Worm (Caenorhabditis elegans) whole organism, L1 larva: ENCODE data around the gene T04F8.2.

Experiments used
- C16A3.4 ChIP-seq: fragments of 150-350 bp; optimal IDR thresholded peaks from 2 replicates; lab custom pipeline; 2014; ENCODE audit warnings: missing biosample characterization, missing genetic modification characterization
- F16B12.6 ChIP-seq: fragments of 150-350 bp; optimal IDR thresholded peaks from 2 replicates; lab custom pipeline; 2014; ENCODE audit warnings: missing biosample characterization, missing genetic modification characterization
- Y116A8C.19 ChIP-seq: sonication (generic microtip); optimal IDR thresholded peaks from 2 replicates; lab custom pipeline; 2016; ENCODE audit warnings: missing compliant biosample characterization, missing genetic modification characterization, borderline replicate concordance
- alr-1 ChIP-seq: fragments of 200-800 bp; sonication (Bioruptor generic); optimal IDR thresholded peaks from 2 replicates; lab custom pipeline; 2018; ENCODE audit warnings: borderline replicate concordance, mild to moderate bottlenecking, missing genetic modification characterization, missing compliant biosample characterization
- aly-2 ChIP-seq: fragments of 150-350 bp; optimal IDR thresholded peaks from 2 replicates; lab custom pipeline; 2014; ENCODE audit warnings: missing biosample characterization, missing genetic modification characterization
- blmp-1 ChIP-seq: fragments of 150-350 bp; optimal IDR thresholded peaks from 2 replicates; lab custom pipeline; 2014; ENCODE audit warnings: missing biosample characterization, missing genetic modification characterization
- ceh-82 ChIP-seq, 3 experiments: fragments of 150-350 bp in 1 of 3; sonication (generic microtip) in 2 of 3; optimal IDR thresholded peaks; 2 replicates each; lab custom pipeline; 2014 to 2017; ENCODE audit warnings: missing biosample characterization in 3 of 3, missing genetic modification characterization in 3 of 3
- ces-1 ChIP-seq: fragments of 150-350 bp; optimal IDR thresholded peaks from 2 replicates; lab custom pipeline; 2014; ENCODE audit warnings: missing biosample characterization, missing genetic modification reagents, missing genetic modification characterization
- dsc-1 ChIP-seq: sonication (generic microtip); optimal IDR thresholded peaks from 2 replicates; lab custom pipeline; 2016; ENCODE audit warnings: mild to moderate bottlenecking, missing genetic modification characterization, missing compliant biosample characterization
- efl-3 ChIP-seq: fragments of 200-800 bp; sonication (Bioruptor generic); optimal IDR thresholded peaks from 2 replicates; lab custom pipeline; 2018; ENCODE audit warnings: mild to moderate bottlenecking, missing genetic modification characterization, missing compliant biosample characterization
- elt-3 ChIP-seq, 6 experiments: fragments of 150-350 bp in 1 of 6; sonication (generic microtip); optimal IDR thresholded peaks; 2 replicates each; lab custom pipeline; 2017 to 2018; ENCODE audit warnings: missing biosample characterization in 6 of 6, missing genetic modification characterization in 6 of 6, inconsistent platforms in 1 of 6
- ets-5 ChIP-seq: fragments of 200-800 bp; sonication (Bioruptor generic); IDR thresholded peaks from 2 replicates; pipeline ENCODE4 v1.3.6; 2022; ENCODE audit warnings: missing genetic modification characterization, missing compliant biosample characterization
- fkh-4 ChIP-seq: sonication (generic microtip); optimal IDR thresholded peaks from 2 replicates; lab custom pipeline; 2016; ENCODE audit warnings: missing compliant biosample characterization, missing genetic modification characterization, borderline replicate concordance
- fos-1 ChIP-seq: fragments of 150-350 bp; optimal IDR thresholded peaks from 2 replicates; lab custom pipeline; 2014; ENCODE audit warnings: missing biosample characterization, missing genetic modification characterization
- grh-1 ChIP-seq: fragments of 200-800 bp; sonication (Bioruptor generic); IDR thresholded peaks from 2 replicates; pipeline ENCODE4 v1.3.6; 2022; ENCODE audit warnings: missing genetic modification reagents, missing genetic modification characterization, missing compliant biosample characterization
- hlh-17 ChIP-seq: fragments of 200-800 bp; sonication (Bioruptor generic); optimal IDR thresholded peaks from 2 replicates; lab custom pipeline; 2018; ENCODE audit warnings: missing genetic modification characterization, mild to moderate bottlenecking, missing compliant biosample characterization, moderate library complexity, borderline replicate concordance
- hpl-2 ChIP-seq: fragments of 150-350 bp; optimal IDR thresholded peaks from 2 replicates; lab custom pipeline; 2014; ENCODE audit warnings: missing biosample characterization, missing genetic modification reagents, missing genetic modification characterization
- irx-1 ChIP-seq: sonication (generic microtip); optimal IDR thresholded peaks from 2 replicates; lab custom pipeline; 2016; ENCODE audit warnings: missing genetic modification characterization, missing compliant biosample characterization
- lin-13 ChIP-seq: fragments of 150-350 bp; optimal IDR thresholded peaks from 2 replicates; lab custom pipeline; 2014; ENCODE audit warnings: missing biosample characterization, missing genetic modification reagents, missing genetic modification characterization
- lin-14 ChIP-seq: fragments of 200-800 bp; sonication (Bioruptor generic); optimal IDR thresholded peaks from 2 replicates; lab custom pipeline; 2018; ENCODE audit warnings: mild to moderate bottlenecking, missing genetic modification characterization, moderate library complexity, missing compliant biosample characterization
- lin-39 ChIP-seq: fragments of 150-350 bp; optimal IDR thresholded peaks from 2 replicates; lab custom pipeline; 2014; ENCODE audit warnings: missing biosample characterization, missing genetic modification reagents, missing genetic modification characterization
- lsy-2 ChIP-seq, 2 experiments: fragments of 150-350 bp; optimal IDR thresholded peaks; 2 replicates each; lab custom pipeline; 2014; ENCODE audit warnings: missing biosample characterization in 2 of 2, missing genetic modification characterization in 2 of 2
- mab-9 ChIP-seq: fragments of 200-800 bp; sonication (Bioruptor generic); IDR thresholded peaks from 2 replicates; pipeline ENCODE4 v1.3.6; 2022; ENCODE audit warnings: missing genetic modification reagents, missing genetic modification characterization, missing compliant biosample characterization
- mef-2 ChIP-seq: fragments of 150-350 bp; optimal IDR thresholded peaks from 2 replicates; lab custom pipeline; 2014; ENCODE audit warnings: missing biosample characterization, missing genetic modification characterization
- mep-1 ChIP-seq: fragments of 150-350 bp; optimal IDR thresholded peaks from 2 replicates; lab custom pipeline; 2014; ENCODE audit warnings: missing biosample characterization, missing genetic modification characterization
- nhr-11 ChIP-seq: fragments of 150-350 bp; optimal IDR thresholded peaks from 2 replicates; lab custom pipeline; 2014; ENCODE audit warnings: missing biosample characterization, missing genetic modification characterization
- nhr-19 ChIP-seq: fragments of 200-800 bp; sonication (Bioruptor generic); conservative IDR thresholded peaks from 2 replicates; pipeline ENCODE4 v1.3.6; 2022; ENCODE audit warnings: missing genetic modification characterization, missing compliant biosample characterization
- nhr-20 ChIP-seq: sonication (generic microtip); optimal IDR thresholded peaks from 2 replicates; lab custom pipeline; 2016; ENCODE audit warnings: mild to moderate bottlenecking, missing genetic modification characterization, missing compliant biosample characterization
- nhr-237 ChIP-seq: fragments of 150-350 bp; optimal IDR thresholded peaks from 2 replicates; lab custom pipeline; 2014; ENCODE audit warnings: missing biosample characterization, missing genetic modification characterization
- nhr-28 ChIP-seq: fragments of 150-350 bp; optimal IDR thresholded peaks from 2 replicates; lab custom pipeline; 2014; ENCODE audit warnings: missing biosample characterization, missing genetic modification characterization
- nhr-47 ChIP-seq: sonication (generic microtip); optimal IDR thresholded peaks from 2 replicates; lab custom pipeline; 2016; ENCODE audit warnings: mild to moderate bottlenecking, missing genetic modification characterization, moderate library complexity, missing compliant biosample characterization
- nhr-71 ChIP-seq: sonication (generic microtip); optimal IDR thresholded peaks from 2 replicates; lab custom pipeline; 2016; ENCODE audit warnings: mild to moderate bottlenecking, missing genetic modification characterization, moderate library complexity, missing compliant biosample characterization
- nhr-76 ChIP-seq: sonication (generic microtip); optimal IDR thresholded peaks from 2 replicates; lab custom pipeline; 2017; ENCODE audit warnings: missing biosample characterization, missing genetic modification characterization
- nhr-77 ChIP-seq: fragments of 150-350 bp; optimal IDR thresholded peaks from 2 replicates; lab custom pipeline; 2014; ENCODE audit warnings: missing biosample characterization, missing genetic modification characterization
- nhr-85 ChIP-seq: sonication (generic microtip); peaks from one replicate; lab custom pipeline; 2016; ENCODE audit warnings: missing genetic modification characterization, inconsistent platforms, missing compliant biosample characterization
- nhr-90 ChIP-seq: sonication (generic microtip); optimal IDR thresholded peaks from 2 replicates; lab custom pipeline; 2016; ENCODE audit warnings: mild to moderate bottlenecking, missing genetic modification characterization, missing compliant biosample characterization; ENCODE audit not compliant: poor library complexity
- pax-3 ChIP-seq: fragments of 200-800 bp; sonication (Bioruptor generic); optimal IDR thresholded peaks from 2 replicates; lab custom pipeline; 2018; ENCODE audit warnings: mild to moderate bottlenecking, missing genetic modification characterization, moderate library complexity, missing compliant biosample characterization
- rnt-1 ChIP-seq: sonication (generic microtip); optimal IDR thresholded peaks from 2 replicates; lab custom pipeline; 2016; ENCODE audit warnings: mild to moderate bottlenecking, missing genetic modification characterization, moderate library complexity, missing compliant biosample characterization
- skn-1 ChIP-seq: fragments of 150-350 bp; optimal IDR thresholded peaks from 2 replicates; lab custom pipeline; 2014; ENCODE audit warnings: missing biosample characterization, missing genetic modification characterization
- snpc-4 ChIP-seq: fragments of 150-350 bp; optimal IDR thresholded peaks from 2 replicates; lab custom pipeline; 2014; ENCODE audit warnings: missing biosample characterization, missing genetic modification characterization
- sox-4 ChIP-seq: sonication (generic microtip); optimal IDR thresholded peaks from 2 replicates; lab custom pipeline; 2016; ENCODE audit warnings: missing genetic modification characterization, missing compliant biosample characterization
- sup-37 ChIP-seq: fragments of 200-800 bp; sonication (Bioruptor generic); optimal IDR thresholded peaks from 2 replicates; lab custom pipeline; 2018; ENCODE audit warnings: mild to moderate bottlenecking, missing genetic modification characterization, missing compliant biosample characterization
- unc-62 ChIP-seq: fragments of 150-350 bp; optimal IDR thresholded peaks from 2 replicates; lab custom pipeline; 2014; ENCODE audit warnings: missing biosample characterization, missing genetic modification reagents, missing genetic modification characterization
- unc-86 ChIP-seq: sonication (generic microtip); optimal IDR thresholded peaks from 2 replicates; lab custom pipeline; 2016; ENCODE audit warnings: missing genetic modification characterization, missing compliant biosample characterization
- unc-98 ChIP-seq: fragments of 200-800 bp; sonication (Bioruptor generic); IDR thresholded peaks from 2 replicates; pipeline ENCODE4 v1.3.6; 2022; ENCODE audit warnings: missing genetic modification characterization, missing compliant biosample characterization
- vab-15 ChIP-seq: sonication (generic microtip); optimal IDR thresholded peaks from 2 replicates; lab custom pipeline; 2017; ENCODE audit warnings: missing genotype, mild to moderate bottlenecking, missing genetic modification characterization, missing compliant biosample characterization
- xbp-1 ChIP-seq: sonication (generic microtip); optimal IDR thresholded peaks from 2 replicates; lab custom pipeline; 2016; ENCODE audit warnings: missing genetic modification characterization, missing compliant biosample characterization
- zag-1 ChIP-seq: fragments of 150-350 bp; optimal IDR thresholded peaks from 2 replicates; lab custom pipeline; 2014; ENCODE audit warnings: missing biosample characterization, missing genetic modification characterization
- zip-4 ChIP-seq: fragments of 200-800 bp; sonication (Bioruptor generic); optimal IDR thresholded peaks from 2 replicates; lab custom pipeline; 2018; ENCODE audit warnings: mild to moderate bottlenecking, missing genetic modification characterization, moderate library complexity, missing compliant biosample characterization
- ztf-11 ChIP-seq, 2 experiments: sonication (generic microtip); optimal IDR thresholded peaks; 2 replicates each; lab custom pipeline; 2016 to 2017; ENCODE audit warnings: missing genetic modification characterization in 2 of 2, missing biosample characterization in 1 of 2, missing compliant biosample characterization in 1 of 2
- ztf-4 ChIP-seq: fragments of 150-350 bp; optimal IDR thresholded peaks from 2 replicates; lab custom pipeline; 2014; ENCODE audit warnings: missing biosample characterization, missing genetic modification characterization

Gene T04F8.2

ce11 chrX:11661625-11662024 lies 5.3 kb upstream of the T04F8.2 start, which contains the start of gene sfxn-1.5 (continued):
- TF ChIP-seq nhr-71 (tag; lab: Kevin White, UChicago): peak; percentile 47
- no peak for TF ChIP-seq ces-1 (GFP tag; lab: Kevin White, UChicago)
- TF ChIP-seq nhr-90 (tag; lab: Kevin White, UChicago): peak; percentile 38
- no peak for TF ChIP-seq nhr-47 (tag; lab: Kevin White, UChicago)
- no peak for TF ChIP-seq rnt-1 (tag; lab: Kevin White, UChicago)
- no peak for TF ChIP-seq unc-86
- no peak for TF ChIP-seq lsy-2 (tag; optimal IDR thresholded peaks at IDR 0.05; lab: Kevin White, UChicago)
- peak; percentile 27 for TF ChIP-seq mep-1 (tag; lab: Kevin White, UChicago)
- no peak for TF ChIP-seq F16B12.6 (tag; lab: Kevin White, UChicago)
- no peak for TF ChIP-seq nhr-11 (tag; lab: Kevin White, UChicago)
- TF ChIP-seq zip-4 (GFP tag; lab: Kevin White, UChicago): no peak
- no peak for TF ChIP-seq nhr-77 (tag; lab: Kevin White, UChicago)
- no peak for TF ChIP-seq nhr-237 (tag; lab: Kevin White, UChicago)
- no peak for TF ChIP-seq Y116A8C.19 (tag; lab: Kevin White, UChicago)
- no peak for TF ChIP-seq lin-13 (GFP tag; lab: Kevin White, UChicago)
- TF ChIP-seq nhr-19 (GFP tag; lab: Robert Waterston, UW): no peak
- TF ChIP-seq ztf-4 (tag; lab: Kevin White, UChicago): no peak
- no peak for TF ChIP-seq ceh-82 (tag; optimal IDR thresholded peaks at IDR 0.05; lab: Kevin White, UChicago)
- peak; percentile 43 for TF ChIP-seq lin-14
- no peak for TF ChIP-seq hlh-17
- TF ChIP-seq sox-4: no peak
- TF ChIP-seq hpl-2 (GFP tag; lab: Kevin White, UChicago): peak; percentile 0
- TF ChIP-seq alr-1 (tag; lab: Kevin White, UChicago): no peak
- no peak for TF ChIP-seq mab-9
- peak; percentile 74 for TF ChIP-seq nhr-85
- TF ChIP-seq unc-98 (GFP tag; lab: Robert Waterston, UW): no peak
- no peak for TF ChIP-seq unc-62
- TF ChIP-seq dsc-1: no peak
- TF ChIP-seq elt-3 (tag; optimal IDR thresholded peaks at IDR 0.05; lab: Kevin White, UChicago): peak; percentile 53 to 90 (median 68)
- no peak for TF ChIP-seq fkh-4 (tag; lab: Kevin White, UChicago)
- TF ChIP-seq C16A3.4 (tag; lab: Kevin White, UChicago): no peak
- TF ChIP-seq efl-3 (GFP tag; lab: Kevin White, UChicago): no peak
- peak; percentile 37 for TF ChIP-seq blmp-1 (tag; lab: Kevin White, UChicago)
- no peak for TF ChIP-seq nhr-76 (tag; lab: Kevin White, UChicago)
- no peak for TF ChIP-seq snpc-4
- no peak for TF ChIP-seq xbp-1 (tag; lab: Kevin White, UChicago)
- TF ChIP-seq zag-1 (tag; lab: Kevin White, UChicago): no peak
- no peak for TF ChIP-seq nhr-28 (tag; lab: Kevin White, UChicago)
- no peak for TF ChIP-seq fos-1
- no peak for TF ChIP-seq skn-1 (tag; lab: Kevin White, UChicago)
- TF ChIP-seq ets-5 (GFP tag; lab: Robert Waterston, UW): no peak
- peak; percentile 69 for TF ChIP-seq nhr-20 (tag; lab: Kevin White, UChicago)
- TF ChIP-seq grh-1 (GFP tag; lab: Robert Waterston, UW): no peak
- no peak for TF ChIP-seq lin-39 (tag; lab: Kevin White, UChicago)
- TF ChIP-seq vab-15 (tag; lab: Kevin White, UChicago): no peak
- TF ChIP-seq ztf-11 (tag; optimal IDR thresholded peaks at IDR 0.05; lab: Kevin White, UChicago): no peak
- no peak for TF ChIP-seq mef-2 (tag; lab: Kevin White, UChicago)
- TF ChIP-seq aly-2 (tag; lab: Kevin White, UChicago): no peak
- no peak for TF ChIP-seq sup-37 (GFP tag; lab: Kevin White, UChicago)
- TF ChIP-seq pax-3 (tag; lab: Kevin White, UChicago): no peak
- TF ChIP-seq irx-1: no peak
